Fruit fly (Drosophila melanogaster) whole organism, embryonic: ENCODE results near the gene aph-1.
A peak's percentile ranks its signal among the peaks of the same experiment; 100 is the strongest.

Source experiments
- CG14441 ChIP-seq: fragments of 200-800 bp; sonication (Bioruptor generic); IDR thresholded peaks from 2 replicates; pipeline ENCODE4 v1.3.6; 2022; ENCODE audit warnings: missing biosample characterization, missing genetic modification characterization
- CG31365 ChIP-seq: fragments of 200-800 bp; sonication (Bioruptor generic); optimal IDR thresholded peaks from 2 replicates; lab custom pipeline; 2018; ENCODE audit warnings: missing biosample characterization, mild to moderate bottlenecking, missing genetic modification characterization
- Dp ChIP-seq: fragments of 200-800 bp; sonication (Bioruptor generic); optimal IDR thresholded peaks from 2 replicates; lab custom pipeline; 2018; ENCODE audit warnings: missing biosample characterization, mild to moderate bottlenecking, missing genetic modification characterization, moderate library complexity
- E2f2 ChIP-seq: fragments of 200-800 bp; sonication (Bioruptor generic); IDR thresholded peaks from 2 replicates; pipeline ENCODE4 v1.3.6; 2022; ENCODE audit warnings: missing biosample characterization, missing genetic modification characterization
- aop ChIP-seq: fragments of 200-800 bp; sonication (Bioruptor generic); IDR thresholded peaks from 2 replicates; pipeline ENCODE4 v1.3.6; 2022; ENCODE audit warnings: missing biosample characterization, missing genetic modification characterization
- chif ChIP-seq, 2 experiments: fragments of 200-800 bp; sonication (Bioruptor generic); optimal IDR thresholded peaks; 3 replicates each; lab custom pipeline; 2016; ENCODE audit warnings: missing biosample characterization in 2 of 2, missing genetic modification characterization in 2 of 2
- crp ChIP-seq, 2 experiments: fragments of 200-800 bp; sonication (Bioruptor generic); optimal IDR thresholded peaks; 2 replicates in 1 of 2; 3 replicates in 1 of 2; lab custom pipeline; 2017; ENCODE audit warnings: missing biosample characterization in 2 of 2, missing genetic modification characterization in 2 of 2, mild to moderate bottlenecking in 1 of 2, moderate library complexity in 1 of 2
- ewg ChIP-seq: fragments of 200-800 bp; sonication (Bioruptor generic); optimal IDR thresholded peaks from 3 replicates; lab custom pipeline; 2017; ENCODE audit warnings: mild to moderate bottlenecking, missing biosample characterization, missing genetic modification reagents, missing genetic modification characterization
- klu ChIP-seq: fragments of 200-800 bp; sonication (Bioruptor generic); IDR thresholded peaks from 2 replicates; pipeline ENCODE4 v1.3.6; 2022; ENCODE audit warnings: missing biosample characterization, missing genetic modification characterization
- org-1 ChIP-seq: fragments of 200-800 bp; sonication (Bioruptor generic); optimal IDR thresholded peaks from 2 replicates; lab custom pipeline; 2017; ENCODE audit warnings: missing biosample characterization, missing genetic modification characterization
- pzg ChIP-seq: fragments of 200-800 bp; sonication (Bioruptor generic); optimal IDR thresholded peaks from 3 replicates; lab custom pipeline; 2018; ENCODE audit warnings: missing biosample characterization, mild to moderate bottlenecking, missing genetic modification characterization, moderate library complexity
- seq ChIP-seq: fragments of 200-800 bp; sonication (Bioruptor generic); IDR thresholded peaks from 2 replicates; pipeline ENCODE4 v1.3.6; 2022; ENCODE audit warnings: missing biosample characterization, missing genetic modification characterization

Gene aph-1

dm6 chr2L:2815673-2816072 is 49.6 kb downstream of the aph-1 start, which contains the start of gene G6P:
G6P (minus strand) TSS chr2L:2815760.
- TF ChIP-seq E2f2 (GFP tag; lab: Robert Waterston, UW) (peak; percentile 75), CG31365 (tag; lab: Kevin White, UChicago) (peak; percentile 94), crp (GFP tag; optimal IDR thresholded peaks at IDR 0.05; lab: Kevin White, UChicago) (peak in 1 of 2 experiments; percentile 70), pzg (GFP tag; lab: Kevin White, UChicago) (peak; percentile 15), klu (no peak), Dp (GFP tag; lab: Kevin White, UChicago) (peak; percentile 70), seq (GFP tag; lab: Robert Waterston, UW) (peak; percentile 42; the same call in 1 of the 2 replicates), aop (GFP tag; lab: Robert Waterston, UW) (no peak), ewg (GFP tag; lab: Kevin White, UChicago) (peak; percentile 100), org-1 (GFP tag; lab: Kevin White, UChicago) (no peak), chif (GFP tag; optimal IDR thresholded peaks at IDR 0.05; lab: Kevin White, UChicago) (no peak), CG14441 (no peak)
